Worm (Caenorhabditis elegans) whole organism, early embryonic: Measurements from ENCODE around the gene D2062.4.
"Not testable (repeated sequence)": the region's sequence is repeated elsewhere in the genome, so short reads cannot be mapped to it uniquely, and the experiment has no call there.

ENCODE experiments used
- B0310.2 ChIP-seq: sonication (generic microtip); optimal IDR thresholded peaks from 2 replicates; lab custom pipeline; 2016; ENCODE audit warnings: mild to moderate bottlenecking, missing genetic modification characterization, missing compliant biosample characterization
- F13C5.2 ChIP-seq: sonication (generic microtip); optimal IDR thresholded peaks from 2 replicates; lab custom pipeline; 2017; ENCODE audit warnings: mild to moderate bottlenecking, missing genetic modification characterization, inconsistent platforms, missing compliant biosample characterization
- aly-1 ChIP-seq: sonication (generic microtip); optimal IDR thresholded peaks from 2 replicates; lab custom pipeline; 2016; ENCODE audit warnings: missing genetic modification characterization, missing compliant biosample characterization
- ama-1 ChIP-seq: fragments of 150-350 bp; optimal IDR thresholded peaks from 2 replicates; lab custom pipeline; 2014
- ceh-13 ChIP-seq: fragments of 200-800 bp; sonication (Bioruptor generic); optimal IDR thresholded peaks from 2 replicates; lab custom pipeline; 2018; ENCODE audit warnings: mild to moderate bottlenecking, missing genetic modification characterization, missing compliant biosample characterization
- ceh-36 ChIP-seq: sonication (generic microtip); optimal IDR thresholded peaks from 2 replicates; lab custom pipeline; 2016; ENCODE audit warnings: missing genetic modification characterization, inconsistent platforms, missing compliant biosample characterization
- ets-7 ChIP-seq: sonication (generic microtip); optimal IDR thresholded peaks from 2 replicates; lab custom pipeline; 2016; ENCODE audit warnings: missing genotype, missing genetic modification characterization, missing compliant biosample characterization
- hmbx-1 ChIP-seq: sonication (generic microtip); optimal IDR thresholded peaks from 2 replicates; lab custom pipeline; 2016; ENCODE audit warnings: mild to moderate bottlenecking, missing genetic modification characterization, missing compliant biosample characterization
- hmg-4 ChIP-seq: fragments of 200-800 bp; sonication (Bioruptor generic); optimal IDR thresholded peaks from 2 replicates; lab custom pipeline; 2018; ENCODE audit warnings: mild to moderate bottlenecking, missing genetic modification characterization, missing compliant biosample characterization
- hnd-1 ChIP-seq: sonication (generic microtip); optimal IDR thresholded peaks from 2 replicates; lab custom pipeline; 2016; ENCODE audit warnings: missing genetic modification characterization, missing compliant biosample characterization
- pes-1 ChIP-seq: fragments of 200-800 bp; sonication (Bioruptor generic); IDR thresholded peaks from 2 replicates; pipeline ENCODE4 v1.3.6; 2022; ENCODE audit warnings: missing genetic modification reagents, missing genetic modification characterization, missing compliant biosample characterization
- scrt-1 ChIP-seq: fragments of 200-800 bp; sonication (Bioruptor generic); IDR thresholded peaks from 2 replicates; pipeline ENCODE4 v1.3.6; 2022; ENCODE audit warnings: missing genetic modification characterization, missing compliant biosample characterization
- sea-1 ChIP-seq: fragments of 200-800 bp; sonication (Bioruptor generic); conservative IDR thresholded peaks from 2 replicates; pipeline ENCODE4 v1.3.6; 2022; ENCODE audit warnings: missing genetic modification characterization, missing compliant biosample characterization
- tbx-11 ChIP-seq: fragments of 200-800 bp; sonication (Bioruptor generic); IDR thresholded peaks from 2 replicates; pipeline ENCODE4 v1.3.6; 2022; ENCODE audit warnings: missing genetic modification characterization, missing compliant biosample characterization
- tbx-37 ChIP-seq: fragments of 200-800 bp; sonication (Bioruptor generic); conservative IDR thresholded peaks from 2 replicates; pipeline ENCODE4 v1.3.6; 2022; ENCODE audit warnings: missing genetic modification reagents, missing genetic modification characterization, missing compliant biosample characterization
- tra-4 ChIP-seq: sonication (generic microtip); optimal IDR thresholded peaks from 2 replicates; lab custom pipeline; 2017; ENCODE audit warnings: missing genetic modification characterization, missing compliant biosample characterization

D2062.4 gene

DNA sequence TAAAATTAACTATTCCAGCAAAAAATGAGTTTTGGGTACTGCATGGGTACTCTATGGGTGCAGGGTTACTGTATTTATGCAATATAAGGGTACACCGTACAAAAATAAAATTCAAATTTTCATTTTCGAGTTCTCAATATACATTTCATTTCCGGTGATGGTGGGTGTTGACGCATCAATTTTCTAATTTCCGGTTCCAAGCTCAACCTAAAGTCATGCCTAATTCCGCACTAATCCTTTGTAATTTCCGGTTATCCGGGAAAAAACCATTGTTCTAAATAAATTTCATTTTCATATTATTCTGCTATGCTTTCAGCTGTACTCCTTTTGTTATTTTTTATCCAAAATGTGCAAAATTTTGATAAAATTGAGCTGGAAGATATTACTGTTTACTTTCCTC is 36.2 kb downstream of the D2062.4 start, which contains the start of gene gcy-21:
gcy-21 (plus strand) TSS at position 301 of the 400 bp plus-strand sequence.
- TF ChIP-seq tbx-37 (GFP tag; lab: Robert Waterston, UW), result no peak
- no peak for TF ChIP-seq ama-1 (lab: Kevin White, UChicago)
- no peak for TF ChIP-seq aly-1 (tag; lab: Kevin White, UChicago)
- TF ChIP-seq hnd-1 (tag; lab: Kevin White, UChicago), result no peak
- no peak for TF ChIP-seq ceh-13 (GFP tag; lab: Kevin White, UChicago)
- no peak for TF ChIP-seq tra-4 (tag; lab: Kevin White, UChicago)
- TF ChIP-seq pes-1 (GFP tag; lab: Robert Waterston, UW), result no peak
- TF ChIP-seq ets-7, result no peak
- TF ChIP-seq hmbx-1, result no peak
- no peak for TF ChIP-seq B0310.2 (tag; lab: Kevin White, UChicago)
- TF ChIP-seq sea-1 (GFP tag; lab: Robert Waterston, UW), result no peak
- TF ChIP-seq scrt-1 (GFP tag; lab: Robert Waterston, UW), result no peak
- no peak for TF ChIP-seq tbx-11 (GFP tag; lab: Robert Waterston, UW)
- no peak for TF ChIP-seq ceh-36 (tag; lab: Kevin White, UChicago)
- TF ChIP-seq F13C5.2, result no peak
- no peak for TF ChIP-seq hmg-4 (GFP tag; lab: Kevin White, UChicago)

DNA sequence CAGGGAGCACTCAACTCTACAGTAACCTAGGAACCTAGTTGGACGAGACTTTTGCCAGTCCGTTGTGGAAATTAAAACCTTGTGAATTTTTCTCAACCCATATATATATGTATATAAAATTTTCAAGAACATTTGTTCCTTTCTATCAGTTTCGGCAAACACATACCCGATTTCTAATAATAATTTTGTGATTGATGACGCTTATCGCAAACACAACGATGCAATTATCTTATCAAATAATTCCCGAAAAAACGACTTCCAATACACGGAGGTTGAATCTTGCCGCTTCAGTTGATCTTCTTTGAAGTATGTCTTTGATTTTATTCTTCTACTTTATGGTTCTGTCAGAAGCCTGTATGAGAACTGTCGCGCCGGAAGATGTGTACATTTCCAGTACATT is 41.9 kb downstream of the D2062.4 start, which contains the start of gene F22E5.2:
F22E5.2 (plus strand) TSS at position 301 of the 400 bp plus-strand sequence.
- TF ChIP-seq ceh-13 (GFP tag; lab: Kevin White, UChicago); ama-1 (lab: Kevin White, UChicago); tbx-37 (GFP tag; lab: Robert Waterston, UW): not testable (repeated sequence)

DNA sequence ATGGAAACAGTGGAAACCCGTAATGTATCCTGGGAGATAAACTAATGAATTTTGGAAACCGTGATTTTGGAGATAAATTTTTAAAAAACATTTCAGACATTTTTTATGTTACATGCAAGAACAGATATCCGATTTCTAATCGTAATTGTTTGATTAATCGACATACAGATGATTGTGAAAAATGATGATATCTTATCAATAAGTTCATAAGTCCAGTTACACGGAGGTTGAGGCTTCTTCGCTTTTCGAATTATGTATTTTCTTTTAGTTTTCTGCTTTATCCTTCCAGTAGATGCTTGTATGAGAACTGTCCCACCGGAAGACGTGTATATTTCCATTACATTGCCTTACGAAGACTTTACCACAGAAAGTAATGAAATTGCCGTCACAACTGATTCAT is 42.4 kb downstream of the D2062.4 start, which contains the start of gene F22E5.22:
F22E5.22 (plus strand) TSS at position 301 of the 400 bp plus-strand sequence.
- TF ChIP-seq tra-4 (tag; lab: Kevin White, UChicago) (no peak), ama-1 (lab: Kevin White, UChicago) (no peak), hmg-4 (GFP tag; lab: Kevin White, UChicago) (no peak), aly-1 (tag; lab: Kevin White, UChicago) (no peak), hmbx-1 (no peak), tbx-37 (GFP tag; lab: Robert Waterston, UW) (no peak)

DNA sequence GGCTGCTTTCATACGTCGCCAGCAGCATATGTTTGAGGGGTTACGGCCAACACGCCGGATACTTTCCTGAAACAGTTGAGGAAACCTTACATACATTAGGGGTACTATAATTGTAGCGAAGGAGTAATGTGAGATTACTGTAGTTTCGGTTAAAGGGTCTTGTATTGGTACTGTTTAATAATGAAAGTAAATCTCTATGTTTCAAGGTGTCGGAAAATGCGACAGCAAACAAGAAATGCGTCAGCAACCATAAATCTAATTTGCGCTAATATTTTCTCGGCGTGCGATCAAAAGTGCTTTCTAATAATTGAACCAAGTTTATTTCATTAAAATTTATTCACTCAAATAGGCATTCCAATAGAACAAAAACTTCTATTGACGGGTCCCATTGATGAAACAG is 49.1 kb downstream of the D2062.4 start, which contains the start of gene sri-57:
sri-57 (minus strand) TSS at position 101 of the 400 bp plus-strand sequence.
- TF ChIP-seq aly-1 (tag; lab: Kevin White, UChicago); tbx-37 (GFP tag; lab: Robert Waterston, UW); tbx-11 (GFP tag; lab: Robert Waterston, UW): not testable (repeated sequence)

DNA sequence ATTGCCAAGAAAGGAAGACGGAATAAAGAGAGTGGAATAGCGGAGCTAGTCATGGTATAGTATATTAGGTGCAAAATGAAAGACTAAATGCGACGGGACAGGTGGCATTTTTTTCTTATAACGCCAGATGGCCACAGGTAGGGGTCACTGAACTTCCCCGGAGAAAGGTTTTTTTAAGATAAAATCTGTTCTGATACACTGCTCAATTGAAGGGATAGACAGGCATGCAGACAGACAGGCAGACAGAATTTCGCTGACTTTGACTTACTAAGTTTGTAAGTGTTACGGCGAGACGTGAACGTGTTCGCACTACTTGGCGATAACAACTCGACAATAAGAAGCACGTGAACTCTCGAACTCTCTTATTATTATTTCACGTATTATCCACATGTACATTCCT is 50.3 kb downstream of the D2062.4 start, which contains the start of the genes F22E5.20 and F22E5.1:
F22E5.20 (minus strand) TSS at position 101 of the 400 bp plus-strand sequence.
F22E5.1 (plus strand) TSS at position 242 of the 400 bp plus-strand sequence.
- TF ChIP-seq tbx-37 (GFP tag; lab: Robert Waterston, UW); tra-4 (tag; lab: Kevin White, UChicago); ceh-36 (tag; lab: Kevin White, UChicago): not testable (repeated sequence)
